Fruit fly (Drosophila melanogaster): ENCODE measurements around the gene CG43895.

Gene CG43895

dm6 chr3L:21813598-21813997 lies at the start of gene CG43895:
Gene CG43895, minus strand, starts transcription at chr3L:21813698.
- TF ChIP-seq CG1620 (GFP tag; optimal IDR thresholded peaks at IDR 0.05) (no peak), CG5204 (GFP tag; optimal IDR thresholded peaks at IDR 0.05) (no peak), CG12768 (GFP tag; optimal IDR thresholded peaks at IDR 0.05) (no peak), cic (GFP tag; optimal IDR thresholded peaks at IDR 0.05) (no peak), CG11617 (GFP tag; optimal IDR thresholded peaks at IDR 0.05) (no peak), bab1 (GFP tag; optimal IDR thresholded peaks at IDR 0.05) (no peak), ovo (GFP tag; optimal IDR thresholded peaks at IDR 0.05) (no peak), Hr96 (GFP tag; optimal IDR thresholded peaks at IDR 0.05) (no peak), Mnt (GFP tag; optimal IDR thresholded peaks at IDR 0.05) (no peak), kay (GFP tag; ENCODE audit: borderline replicate concordance) (no peak), toe (GFP tag; optimal IDR thresholded peaks at IDR 0.05) (no peak), CG14711 (tag; optimal IDR thresholded peaks at IDR 0.05) (no peak), Crg-1 (GFP tag; optimal IDR thresholded peaks at IDR 0.05) (no peak), CG7101 (tag; optimal IDR thresholded peaks at IDR 0.05) (no peak), cnc (optimal IDR thresholded peaks at IDR 0.05) (no peak), CG33017 (tag; optimal IDR thresholded peaks at IDR 0.05) (no peak), tj (GFP tag; optimal IDR thresholded peaks at IDR 0.05) (no peak), Clk (GFP tag; optimal IDR thresholded peaks at IDR 0.05) (no peak), CG7045 (GFP tag; optimal IDR thresholded peaks at IDR 0.05) (no peak), pad (GFP tag; optimal IDR thresholded peaks at IDR 0.05) (no peak)

- TF ChIP-seq bab1 (GFP tag; optimal IDR thresholded peaks at IDR 0.05) (no peak), cic (GFP tag; optimal IDR thresholded peaks at IDR 0.05) (no peak), Crg-1 (GFP tag; optimal IDR thresholded peaks at IDR 0.05) (no peak), toe (GFP tag; optimal IDR thresholded peaks at IDR 0.05) (no peak), CG12768 (GFP tag; optimal IDR thresholded peaks at IDR 0.05) (no peak), CG11617 (GFP tag; optimal IDR thresholded peaks at IDR 0.05) (no peak), CG7045 (GFP tag; optimal IDR thresholded peaks at IDR 0.05) (no peak), ovo (GFP tag; optimal IDR thresholded peaks at IDR 0.05) (no peak), Hr96 (GFP tag; optimal IDR thresholded peaks at IDR 0.05) (no peak), CG5204 (GFP tag; optimal IDR thresholded peaks at IDR 0.05) (no peak), Clk (GFP tag; optimal IDR thresholded peaks at IDR 0.05) (no peak), CG33017 (tag; optimal IDR thresholded peaks at IDR 0.05) (no peak), tj (GFP tag; optimal IDR thresholded peaks at IDR 0.05) (no peak), CG14711 (tag; optimal IDR thresholded peaks at IDR 0.05) (no peak), pad (GFP tag; optimal IDR thresholded peaks at IDR 0.05) (no peak), kay (GFP tag; ENCODE audit: borderline replicate concordance) (no peak), Mnt (GFP tag; optimal IDR thresholded peaks at IDR 0.05) (no peak), CG1620 (GFP tag; optimal IDR thresholded peaks at IDR 0.05) (no peak), CG7101 (tag; optimal IDR thresholded peaks at IDR 0.05) (no peak), cnc (optimal IDR thresholded peaks at IDR 0.05) (no peak)
These were observed 46.0 kb upstream of the CG43895 start for dm6 chr3L:21859299-21860052.

- TF ChIP-seq Clk (GFP tag; optimal IDR thresholded peaks at IDR 0.05) (no peak), CG33017 (tag; optimal IDR thresholded peaks at IDR 0.05) (no peak), Mnt (GFP tag; optimal IDR thresholded peaks at IDR 0.05) (no peak), CG12768 (GFP tag; optimal IDR thresholded peaks at IDR 0.05) (no peak), CG11617 (GFP tag; optimal IDR thresholded peaks at IDR 0.05) (no peak), bab1 (GFP tag; optimal IDR thresholded peaks at IDR 0.05) (no peak), CG7045 (GFP tag; optimal IDR thresholded peaks at IDR 0.05) (no peak), Crg-1 (GFP tag; optimal IDR thresholded peaks at IDR 0.05) (no peak), Hr96 (GFP tag; optimal IDR thresholded peaks at IDR 0.05) (no peak), kay (GFP tag; ENCODE audit: borderline replicate concordance) (no peak), ovo (GFP tag; optimal IDR thresholded peaks at IDR 0.05) (no peak), tj (GFP tag; optimal IDR thresholded peaks at IDR 0.05) (no peak), pad (GFP tag; optimal IDR thresholded peaks at IDR 0.05) (no peak), CG1620 (GFP tag; optimal IDR thresholded peaks at IDR 0.05) (no peak)
These were observed 34.8 kb upstream of the CG43895 start for dm6 chr3L:21848320-21848719.

dm6 chr3L:21846591-21846990 lies 33.1 kb upstream of the CG43895 start:
- no peak for TF ChIP-seq Hr96 (GFP tag; optimal IDR thresholded peaks at IDR 0.05)
- no peak for TF ChIP-seq CG33017 (tag; optimal IDR thresholded peaks at IDR 0.05)
- no peak for TF ChIP-seq pad (GFP tag; optimal IDR thresholded peaks at IDR 0.05)
- no peak for TF ChIP-seq Crg-1 (GFP tag; optimal IDR thresholded peaks at IDR 0.05)
- no peak for TF ChIP-seq cic (GFP tag; optimal IDR thresholded peaks at IDR 0.05)
- TF ChIP-seq CG11617 (GFP tag; optimal IDR thresholded peaks at IDR 0.05) = peak; percentile 9
- peak; percentile 26 for TF ChIP-seq CG12768 (GFP tag; optimal IDR thresholded peaks at IDR 0.05)
- no peak for TF ChIP-seq Mnt (GFP tag; optimal IDR thresholded peaks at IDR 0.05)
- TF ChIP-seq CG1620 (GFP tag; optimal IDR thresholded peaks at IDR 0.05) = no peak
- no peak for TF ChIP-seq CG5204 (GFP tag; optimal IDR thresholded peaks at IDR 0.05)
- TF ChIP-seq Clk (GFP tag; optimal IDR thresholded peaks at IDR 0.05) = no peak
- TF ChIP-seq tj (GFP tag; optimal IDR thresholded peaks at IDR 0.05) = no peak
- TF ChIP-seq cnc (optimal IDR thresholded peaks at IDR 0.05) = no peak
- no peak for TF ChIP-seq CG14711 (tag; optimal IDR thresholded peaks at IDR 0.05)
- TF ChIP-seq CG7045 (GFP tag; optimal IDR thresholded peaks at IDR 0.05) = peak; percentile 52
- no peak for TF ChIP-seq toe (GFP tag; optimal IDR thresholded peaks at IDR 0.05)
- TF ChIP-seq ovo (GFP tag; optimal IDR thresholded peaks at IDR 0.05) = no peak
- TF ChIP-seq bab1 (GFP tag; optimal IDR thresholded peaks at IDR 0.05) = no peak

dm6 chr3L:21844488-21844887 lies 31.0 kb upstream of the CG43895 start, which contains the start of gene mub:
Gene mub, plus strand, starts transcription at chr3L:21844788.
- TF ChIP-seq kay (GFP tag; ENCODE audit: borderline replicate concordance) (no peak), toe (GFP tag; optimal IDR thresholded peaks at IDR 0.05) (no peak), CG33017 (tag; optimal IDR thresholded peaks at IDR 0.05) (no peak), CG12768 (GFP tag; optimal IDR thresholded peaks at IDR 0.05) (no peak), Clk (GFP tag; optimal IDR thresholded peaks at IDR 0.05) (no peak), CG7045 (GFP tag; optimal IDR thresholded peaks at IDR 0.05) (no peak), CG14711 (tag; optimal IDR thresholded peaks at IDR 0.05) (no peak), CG7101 (tag; optimal IDR thresholded peaks at IDR 0.05) (no peak), CG1620 (GFP tag; optimal IDR thresholded peaks at IDR 0.05) (no peak), CG11617 (GFP tag; optimal IDR thresholded peaks at IDR 0.05) (no peak), tj (GFP tag; optimal IDR thresholded peaks at IDR 0.05) (no peak), ovo (GFP tag; optimal IDR thresholded peaks at IDR 0.05) (no peak), CG5204 (GFP tag; optimal IDR thresholded peaks at IDR 0.05) (no peak)

Measured in whole organism, adult.